Worm (Caenorhabditis elegans) whole organism, L4 larva: Measurements from ENCODE around the gene F43G6.8.

Source experiments
- F26F4.8 ChIP-seq: fragments of 200-800 bp; sonication (Bioruptor generic); conservative IDR thresholded peaks from 2 replicates; pipeline ENCODE4 v1.3.6; 2022; ENCODE audit warnings: missing genetic modification characterization, missing compliant biosample characterization
- Y105C5A.15 ChIP-seq: fragments of 200-800 bp; sonication (Bioruptor generic); IDR thresholded peaks from 2 replicates; pipeline ENCODE4 v1.3.6; 2022; ENCODE audit warnings: missing genetic modification characterization, missing compliant biosample characterization
- Y48G9A.11 ChIP-seq: fragments of 200-800 bp; sonication (Bioruptor generic); IDR thresholded peaks from 2 replicates; pipeline ENCODE4 v1.3.6; 2022; ENCODE audit warnings: missing genetic modification reagents, missing genetic modification characterization, missing compliant biosample characterization
- ZK546.5 ChIP-seq, 2 experiments: sonication (generic microtip); optimal IDR thresholded peaks; 2 replicates each; lab custom pipeline; 2017; ENCODE audit warnings: missing biosample characterization in 2 of 2, missing genetic modification characterization in 2 of 2
- aly-2 ChIP-seq: sonication (generic microtip); optimal IDR thresholded peaks from 2 replicates; lab custom pipeline; 2018; ENCODE audit warnings: missing biosample characterization, missing genetic modification characterization
- ama-1 ChIP-seq: fragments of 150-350 bp; optimal IDR thresholded peaks from 2 replicates; lab custom pipeline; 2014; ENCODE audit warnings: inconsistent platforms, mixed read lengths
- ceh-82 ChIP-seq: sonication (generic microtip); optimal IDR thresholded peaks from 2 replicates; lab custom pipeline; 2017; ENCODE audit warnings: missing biosample characterization, missing genetic modification characterization
- ces-1 ChIP-seq: fragments of 150-350 bp; sonication (generic microtip); optimal IDR thresholded peaks from 4 replicates; lab custom pipeline; 2014; ENCODE audit warnings: missing biosample characterization, missing genetic modification reagents, missing genetic modification characterization
- daf-16 ChIP-seq, 3 experiments: sonication (generic microtip); optimal IDR thresholded peaks; 2 replicates each; lab custom pipeline; 2016 to 2017; ENCODE audit warnings: missing genetic modification characterization in 3 of 3, missing genetic modification reagents in 3 of 3, mild to moderate bottlenecking in 2 of 3, missing compliant biosample characterization in 2 of 3, missing biosample characterization in 1 of 3, moderate library complexity in 1 of 3
- daf-8 ChIP-seq: fragments of 200-800 bp; sonication (Bioruptor generic); IDR thresholded peaks from 2 replicates; pipeline ENCODE4 v1.3.6; 2022; ENCODE audit warnings: missing genetic modification characterization, missing compliant biosample characterization
- dmd-8 ChIP-seq: fragments of 200-800 bp; sonication (Bioruptor generic); IDR thresholded peaks from 2 replicates; pipeline ENCODE4 v1.3.6; 2022; ENCODE audit warnings: missing genetic modification characterization, missing compliant biosample characterization
- dve-1 ChIP-seq: sonication (generic microtip); optimal IDR thresholded peaks from 2 replicates; lab custom pipeline; 2017; ENCODE audit warnings: antibody characterized with exemption, mild to moderate bottlenecking, missing genetic modification characterization, missing compliant biosample characterization; ENCODE audit not compliant: insufficient read depth
- egl-27 ChIP-seq: sonication (generic microtip); optimal IDR thresholded peaks from 3 replicates; lab custom pipeline; 2017; ENCODE audit warnings: missing biosample characterization, missing genetic modification reagents, missing genetic modification characterization
- egl-43 ChIP-seq: fragments of 200-800 bp; sonication (Bioruptor generic); IDR thresholded peaks from 2 replicates; pipeline ENCODE4 v1.3.6; 2022; ENCODE audit warnings: missing genetic modification reagents, missing genetic modification characterization, missing compliant biosample characterization
- jun-1 ChIP-seq: fragments of 150-350 bp; optimal IDR thresholded peaks from 2 replicates; lab custom pipeline; 2014; ENCODE audit warnings: missing biosample characterization, missing genetic modification reagents, missing genetic modification characterization
- lin-1 ChIP-seq: fragments of 200-800 bp; sonication (Bioruptor generic); IDR thresholded peaks from 2 replicates; pipeline ENCODE4 v1.3.6; 2022; ENCODE audit warnings: missing genetic modification reagents, missing genetic modification characterization, missing compliant biosample characterization
- lin-13 ChIP-seq: fragments of 150-350 bp; optimal IDR thresholded peaks from 2 replicates; lab custom pipeline; 2014; ENCODE audit warnings: missing biosample characterization, missing genetic modification reagents, missing genetic modification characterization
- lin-15B ChIP-seq: fragments of 150-350 bp; sonication (generic microtip); optimal IDR thresholded peaks from 3 replicates; lab custom pipeline; 2014; ENCODE audit warnings: missing biosample characterization, missing genetic modification characterization
- lin-38 ChIP-seq: fragments of 200-800 bp; sonication (Bioruptor generic); IDR thresholded peaks from 2 replicates; pipeline ENCODE4 v1.3.6; 2022; ENCODE audit warnings: missing genetic modification reagents, missing genetic modification characterization, missing compliant biosample characterization
- lsy-2 ChIP-seq, 2 experiments: fragments of 150-350 bp in 1 of 2; sonication (generic microtip) in 1 of 2; optimal IDR thresholded peaks; 2 replicates each; lab custom pipeline; 2014 to 2017; ENCODE audit warnings: missing biosample characterization in 2 of 2, missing genetic modification characterization in 2 of 2
- madf-9 ChIP-seq: fragments of 200-800 bp; sonication (Bioruptor generic); conservative IDR thresholded peaks from 2 replicates; pipeline ENCODE4 v1.3.6; 2022; ENCODE audit warnings: missing genetic modification reagents, missing genetic modification characterization, missing compliant biosample characterization
- nhr-10 ChIP-seq: fragments of 150-350 bp; optimal IDR thresholded peaks from 2 replicates; lab custom pipeline; 2014; ENCODE audit warnings: missing biosample characterization, missing genetic modification characterization
- nhr-11 ChIP-seq: fragments of 150-350 bp; optimal IDR thresholded peaks from 2 replicates; lab custom pipeline; 2014; ENCODE audit warnings: missing biosample characterization, missing genetic modification characterization
- nhr-111 ChIP-seq: fragments of 200-800 bp; sonication (Bioruptor generic); optimal IDR thresholded peaks from 2 replicates; lab custom pipeline; 2018; ENCODE audit warnings: mild to moderate bottlenecking, missing genetic modification characterization, missing compliant biosample characterization
- nhr-25 ChIP-seq: sonication (generic microtip); optimal IDR thresholded peaks from 2 replicates; lab custom pipeline; 2017; ENCODE audit warnings: missing genetic modification characterization, mild to moderate bottlenecking, missing compliant biosample characterization, antibody characterized with exemption, moderate library complexity, borderline replicate concordance; ENCODE audit not compliant: insufficient read depth
- nhr-28 ChIP-seq: fragments of 150-350 bp; optimal IDR thresholded peaks from 2 replicates; lab custom pipeline; 2014; ENCODE audit warnings: missing biosample characterization, missing genetic modification characterization
- nhr-41 ChIP-seq: fragments of 200-800 bp; sonication (Bioruptor generic); IDR thresholded peaks from 2 replicates; pipeline ENCODE4 v1.3.6; 2022; ENCODE audit warnings: missing genetic modification reagents, missing genetic modification characterization, missing compliant biosample characterization
- nhr-6 ChIP-seq: fragments of 150-350 bp; optimal IDR thresholded peaks from 2 replicates; lab custom pipeline; 2014; ENCODE audit warnings: missing biosample characterization, missing genetic modification characterization
- nhr-76 ChIP-seq: fragments of 150-350 bp; optimal IDR thresholded peaks from 2 replicates; lab custom pipeline; 2014; ENCODE audit warnings: missing biosample characterization, missing genetic modification characterization
- nhr-77 ChIP-seq: fragments of 150-350 bp; optimal IDR thresholded peaks from 2 replicates; lab custom pipeline; 2014; ENCODE audit warnings: missing biosample characterization, missing genetic modification characterization
- php-3 ChIP-seq: fragments of 200-800 bp; sonication (Bioruptor generic); IDR thresholded peaks from 2 replicates; pipeline ENCODE4 v1.3.6; 2022; ENCODE audit warnings: missing genetic modification reagents, missing genetic modification characterization, missing compliant biosample characterization
- pqm-1 ChIP-seq: sonication (generic microtip); optimal IDR thresholded peaks from 2 replicates; lab custom pipeline; 2017; ENCODE audit warnings: missing biosample characterization, missing genetic modification characterization
- snpc-4 ChIP-seq: fragments of 150-350 bp; optimal IDR thresholded peaks from 2 replicates; lab custom pipeline; 2014; ENCODE audit warnings: missing biosample characterization, missing genetic modification characterization
- spr-3 ChIP-seq: fragments of 200-800 bp; sonication (Bioruptor generic); optimal IDR thresholded peaks from 2 replicates; lab custom pipeline; 2018; ENCODE audit warnings: mild to moderate bottlenecking, missing genetic modification characterization, missing compliant biosample characterization
- tra-1 ChIP-seq: fragments of 200-800 bp; sonication (Bioruptor generic); IDR thresholded peaks from 2 replicates; pipeline ENCODE4 v1.3.6; 2022; ENCODE audit warnings: missing genetic modification reagents, missing genetic modification characterization, missing compliant biosample characterization
- unc-62 ChIP-seq, 3 experiments: fragments of 150-350 bp in 1 of 3; sonication (generic microtip); optimal IDR thresholded peaks in 2 of 3; peaks in 1 of 3; 1 replicate in 1 of 3; 2 replicates in 2 of 3; lab custom pipeline; 2014 to 2017; ENCODE audit warnings: missing biosample characterization in 3 of 3, missing genetic modification characterization in 3 of 3, missing genetic modification reagents in 3 of 3, missing genotype in 1 of 3
- zfp-3 ChIP-seq: fragments of 200-800 bp; sonication (Bioruptor generic); conservative IDR thresholded peaks from 2 replicates; pipeline ENCODE4 v1.3.6; 2022; ENCODE audit warnings: missing genetic modification reagents, missing genetic modification characterization, missing compliant biosample characterization
- zip-11 ChIP-seq: fragments of 200-800 bp; sonication (Bioruptor generic); IDR thresholded peaks from 2 replicates; pipeline ENCODE4 v1.3.6; 2022; ENCODE audit warnings: missing genetic modification characterization, missing compliant biosample characterization

The F43G6.8 gene

ce11 chrII:11836554-11837218, 22.8 kb upstream of the F43G6.8 start (continued):
- TF ChIP-seq nhr-111 (GFP tag; lab: Kevin White, UChicago) (no peak), zfp-3 (GFP tag; lab: Robert Waterston, UW) (no peak), lin-13 (no peak), Y105C5A.15 (no peak), tra-1 (peak; percentile 54; the same call in 1 of the 2 replicates), ceh-82 (tag; lab: Kevin White, UChicago) (no peak), nhr-28 (peak; percentile 85), jun-1 (tag; lab: Kevin White, UChicago) (no peak), ZK546.5 (tag; optimal IDR thresholded peaks at IDR 0.05; lab: Kevin White, UChicago) (no peak), spr-3 (GFP tag; lab: Kevin White, UChicago) (no peak), nhr-11 (tag; lab: Kevin White, UChicago) (no peak), php-3 (GFP tag; lab: Robert Waterston, UW) (0 out of 2 replicates have a peak, but pooled peaks have one; percentile 35), lsy-2 (tag; optimal IDR thresholded peaks at IDR 0.05; lab: Kevin White, UChicago) (peak in 1 of 2 experiments; percentile 20), ces-1 (no peak), zip-11 (GFP tag; lab: Robert Waterston, UW) (no peak), Y48G9A.11 (no peak), dve-1 (tag; lab: Kevin White, UChicago) (peak; percentile 37), daf-8 (no peak), F26F4.8 (GFP tag; lab: Robert Waterston, UW) (no peak), nhr-6 (tag; lab: Kevin White, UChicago) (no peak), dmd-8 (GFP tag; lab: Robert Waterston, UW) (no peak), madf-9 (GFP tag; lab: Robert Waterston, UW) (no peak), nhr-25 (tag; lab: Kevin White, UChicago) (peak; percentile 21), unc-62 (GFP tag; optimal IDR thresholded peaks at IDR 0.05 in 1 of 2; lab: Kevin White, UChicago) (no peak), unc-62 (tag; optimal IDR thresholded peaks at IDR 0.05; lab: Kevin White, UChicago) (no peak), lin-1 (no peak)

DNA sequence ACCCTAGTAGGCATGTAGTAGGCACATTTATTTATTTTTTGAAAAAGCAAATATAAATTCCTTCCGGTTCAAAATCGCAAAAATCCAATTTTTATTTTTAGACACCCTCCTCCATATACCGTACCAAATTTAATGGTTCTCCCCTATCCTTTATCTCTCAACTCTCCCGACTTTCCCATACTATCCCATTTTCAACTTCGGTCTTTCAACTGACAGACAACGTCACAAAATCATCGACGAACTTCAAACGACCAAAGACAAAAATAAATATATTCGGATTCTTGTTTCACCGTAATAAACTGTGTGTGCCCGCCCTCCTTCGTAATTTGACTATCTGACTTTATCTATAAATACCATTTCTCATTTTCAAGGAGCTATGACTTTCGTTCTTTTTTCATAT, 21.3 kb upstream of the F43G6.8 start, which contains the start of gene T27D12.6:
T27D12.6 (plus strand) TSS at position 301 of the 400 bp plus-strand sequence.
- TF ChIP-seq lin-13 (no peak), egl-27 (tag; lab: Kevin White, UChicago) (no peak), lin-38 (no peak), nhr-77 (tag; lab: Kevin White, UChicago) (no peak), ama-1 (no peak), pqm-1 (tag; lab: Kevin White, UChicago) (no peak), aly-2 (tag; lab: Kevin White, UChicago) (no peak), nhr-10 (tag; lab: Kevin White, UChicago) (no peak), nhr-76 (no peak), daf-16 (GFP tag; optimal IDR thresholded peaks at IDR 0.05; lab: Kevin White, UChicago) (no peak), daf-16 (tag; optimal IDR thresholded peaks at IDR 0.05; lab: Kevin White, UChicago) (no peak), spr-3 (GFP tag; lab: Kevin White, UChicago) (no peak), lin-15B (tag; lab: Kevin White, UChicago) (no peak), zfp-3 (GFP tag; lab: Robert Waterston, UW) (no peak), nhr-41 (GFP tag; lab: Robert Waterston, UW) (no peak), snpc-4 (tag; lab: Kevin White, UChicago) (no peak), egl-43 (GFP tag; lab: Robert Waterston, UW) (no peak)
- TF ChIP-seq, all 104 proteins: peak for 0
